Fruit fly (Drosophila melanogaster): ENCODE results near the gene Lcp65Ac.

Gene Lcp65Ac

dm6 chr3L:6138586-6138985 is 6.0 kb upstream of the Lcp65Ac start:
- TF ChIP-seq tai (GFP tag; optimal IDR thresholded peaks at IDR 0.05): no peak
- TF ChIP-seq Vsx2 (GFP tag; optimal IDR thresholded peaks at IDR 0.05; ENCODE audit: partially characterized antibody): no peak
- no peak for TF ChIP-seq CrebA (GFP tag; optimal IDR thresholded peaks at IDR 0.05; ENCODE audit: borderline replicate concordance)

- TF ChIP-seq Abd-B (GFP tag; optimal IDR thresholded peaks at IDR 0.05) (no peak), Vsx2 (GFP tag; optimal IDR thresholded peaks at IDR 0.05; ENCODE audit: partially characterized antibody) (no peak), fru (GFP tag; optimal IDR thresholded peaks at IDR 0.05) (no peak), rgr (GFP tag; optimal IDR thresholded peaks at IDR 0.05) (no peak), brk (GFP tag; optimal IDR thresholded peaks at IDR 0.05) (no peak), OdsH (GFP tag; optimal IDR thresholded peaks at IDR 0.05) (no peak), tai (GFP tag; optimal IDR thresholded peaks at IDR 0.05) (no peak), Dfd (GFP tag; optimal IDR thresholded peaks at IDR 0.05) (no peak), Mio (GFP tag; optimal IDR thresholded peaks at IDR 0.05) (no peak), lola (GFP tag; optimal IDR thresholded peaks at IDR 0.05) (no peak)
These were observed 4.6 kb upstream of the Lcp65Ac start, which contains the start of gene Cpr65Av for dm6 chr3L:6139924-6140574. Gene Cpr65Av, minus strand, starts transcription at chr3L:6139974.

dm6 chr3L:6140771-6141472 is 3.7 kb upstream of the Lcp65Ac start:
- TF ChIP-seq rgr (GFP tag; optimal IDR thresholded peaks at IDR 0.05): no peak
- no peak for TF ChIP-seq CG9705 (GFP tag; optimal IDR thresholded peaks at IDR 0.05)
- no peak for TF ChIP-seq dsf (GFP tag; optimal IDR thresholded peaks at IDR 0.05; ENCODE audit: borderline replicate concordance)
- no peak for TF ChIP-seq Myc (optimal IDR thresholded peaks at IDR 0.05)
- no peak for TF ChIP-seq Dfd (GFP tag; optimal IDR thresholded peaks at IDR 0.05)
- TF ChIP-seq ey (GFP tag; optimal IDR thresholded peaks at IDR 0.05): no peak
- no peak for TF ChIP-seq GATAd (GFP tag; optimal IDR thresholded peaks at IDR 0.05)
- TF ChIP-seq jim (GFP tag; optimal IDR thresholded peaks at IDR 0.05): no peak
- TF ChIP-seq Rel (GFP tag; optimal IDR thresholded peaks at IDR 0.05): no peak
- no peak for TF ChIP-seq Rel (tag; optimal IDR thresholded peaks at IDR 0.05)
- no peak for TF ChIP-seq Dif (GFP tag; optimal IDR thresholded peaks at IDR 0.05; ENCODE audit: partially characterized antibody)
- no peak for TF ChIP-seq OdsH (GFP tag; optimal IDR thresholded peaks at IDR 0.05)
- TF ChIP-seq HLH106 (tag; optimal IDR thresholded peaks at IDR 0.05): no peak
- TF ChIP-seq h (GFP tag; optimal IDR thresholded peaks at IDR 0.05): no peak
- TF ChIP-seq pan (optimal IDR thresholded peaks at IDR 0.05): no peak
- no peak for TF ChIP-seq psq (GFP tag; optimal IDR thresholded peaks at IDR 0.05)

dm6 chr3L:6141538-6141937 is 3.1 kb upstream of the Lcp65Ac start:
- TF ChIP-seq GATAd (GFP tag; optimal IDR thresholded peaks at IDR 0.05) (no peak), Vsx2 (GFP tag; optimal IDR thresholded peaks at IDR 0.05; ENCODE audit: partially characterized antibody) (peak; percentile 63), CG32264 (GFP tag; optimal IDR thresholded peaks at IDR 0.05) (no peak), Dif (GFP tag; optimal IDR thresholded peaks at IDR 0.05; ENCODE audit: partially characterized antibody) (peak; percentile 15)

dm6 chr3L:6142313-6142712 is 2.3 kb upstream of the Lcp65Ac start, which contains the start of gene Cpr65Aw:
Gene Cpr65Aw, minus strand, starts transcription at chr3L:6142413.
- no peak for TF ChIP-seq jim (GFP tag; optimal IDR thresholded peaks at IDR 0.05)
- no peak for TF ChIP-seq woc (GFP tag; optimal IDR thresholded peaks at IDR 0.05)
- no peak for TF ChIP-seq dmrt93B (GFP tag; optimal IDR thresholded peaks at IDR 0.05)

- no peak for TF ChIP-seq dsf (GFP tag; optimal IDR thresholded peaks at IDR 0.05; ENCODE audit: borderline replicate concordance)
- no peak for TF ChIP-seq rgr (GFP tag; optimal IDR thresholded peaks at IDR 0.05)
- TF ChIP-seq Vsx2 (GFP tag; optimal IDR thresholded peaks at IDR 0.05; ENCODE audit: partially characterized antibody): no peak
- TF ChIP-seq jim (GFP tag; optimal IDR thresholded peaks at IDR 0.05): no peak
- TF ChIP-seq ey (GFP tag; optimal IDR thresholded peaks at IDR 0.05): no peak
- no peak for TF ChIP-seq pan (optimal IDR thresholded peaks at IDR 0.05)
- no peak for TF ChIP-seq dl (GFP tag; optimal IDR thresholded peaks at IDR 0.05; ENCODE audit: insufficient read depth in 1 of 2, partially characterized antibody in 2 of 2)
- no peak for TF ChIP-seq foxo (GFP tag; optimal IDR thresholded peaks at IDR 0.05)
- TF ChIP-seq usp (GFP tag; optimal IDR thresholded peaks at IDR 0.05): no peak
- TF ChIP-seq CG32264 (GFP tag; optimal IDR thresholded peaks at IDR 0.05): no peak
- TF ChIP-seq Hr78 (GFP tag; optimal IDR thresholded peaks at IDR 0.05): no peak
- no peak for TF ChIP-seq Dfd (GFP tag; optimal IDR thresholded peaks at IDR 0.05)
- TF ChIP-seq Abd-B (GFP tag; optimal IDR thresholded peaks at IDR 0.05): no peak
These were observed 1.3 kb upstream of the Lcp65Ac start, which contains the start of gene Lcp65Ad for dm6 chr3L:6143188-6143755. Gene Lcp65Ad, plus strand, starts transcription at chr3L:6143395.
